Worm (Caenorhabditis elegans) whole organism, L4/young adult: Measurements from ENCODE around the gene R10D12.6.

Source experiments
- dao-5 ChIP-seq: sonication (generic microtip); optimal IDR thresholded peaks from 2 replicates; lab custom pipeline; 2016; ENCODE audit warnings: missing genotype, missing genetic modification characterization, moderate library complexity, missing compliant biosample characterization
- him-1 ChIP-seq: sonication (generic microtip); optimal IDR thresholded peaks from 2 replicates; lab custom pipeline; 2016; ENCODE audit warnings: missing genotype, missing genetic modification reagents, missing genetic modification characterization, missing compliant biosample characterization

- TF ChIP-seq dao-5 (no peak), him-1 (tag; lab: Kevin White, UChicago) (no peak)
These were observed 40.3 kb upstream of the R10D12.6 start, which contains the start of gene C06B3.6 for ce11 chrV:13908916-13909176.
